Fruit fly (Drosophila melanogaster) whole organism, prepupa: ENCODE results near the gene CG14907.

Source experiments
- Blimp-1 ChIP-seq: fragments of 200-800 bp; sonication (Bioruptor generic); optimal IDR thresholded peaks from 3 replicates; lab custom pipeline; 2017; ENCODE audit warnings: missing biosample characterization, missing genetic modification characterization, mild to moderate bottlenecking, moderate library complexity, missing genetic modification reagents
- CG10631 ChIP-seq: fragments of 200-800 bp; sonication (Bioruptor generic); optimal IDR thresholded peaks from 2 replicates; lab custom pipeline; 2016; ENCODE audit warnings: missing biosample characterization, missing genetic modification characterization
- CG11902 ChIP-seq: fragments of 200-800 bp; sonication (Bioruptor generic); optimal IDR thresholded peaks from 3 replicates; lab custom pipeline; 2016; ENCODE audit warnings: missing biosample characterization, missing genetic modification characterization
- CG1621 ChIP-seq: fragments of 200-800 bp; sonication (Bioruptor generic); optimal IDR thresholded peaks from 3 replicates; lab custom pipeline; 2018; ENCODE audit warnings: missing biosample characterization, mild to moderate bottlenecking, missing genetic modification characterization
- CG16779 ChIP-seq: fragments of 200-800 bp; sonication (Bioruptor generic); optimal IDR thresholded peaks from 3 replicates; lab custom pipeline; 2017; ENCODE audit warnings: missing biosample characterization, mild to moderate bottlenecking, missing genetic modification characterization
- CG3032 ChIP-seq: fragments of 200-800 bp; optimal IDR thresholded peaks from 2 replicates; lab custom pipeline; 2019; ENCODE audit warnings: missing biosample characterization, mild to moderate bottlenecking, missing genetic modification characterization, moderate library complexity
- CG31627 ChIP-seq: fragments of 200-800 bp; sonication (Bioruptor generic); optimal IDR thresholded peaks from 3 replicates; lab custom pipeline; 2016; ENCODE audit warnings: missing biosample characterization, missing genetic modification characterization
- CG32006 ChIP-seq: fragments of 200-800 bp; sonication (Bioruptor generic); optimal IDR thresholded peaks from 3 replicates; lab custom pipeline; 2017; ENCODE audit warnings: missing biosample characterization, mild to moderate bottlenecking, missing genetic modification characterization
- CG34406 ChIP-seq: fragments of 200-800 bp; sonication (Bioruptor generic); optimal IDR thresholded peaks from 3 replicates; lab custom pipeline; 2016; ENCODE audit warnings: missing biosample characterization, missing genetic modification characterization
- CG4318 ChIP-seq: fragments of 200-800 bp; sonication (Bioruptor generic); optimal IDR thresholded peaks from 3 replicates; lab custom pipeline; 2017; ENCODE audit warnings: missing biosample characterization, mild to moderate bottlenecking, missing genetic modification characterization
- CG6163 ChIP-seq: fragments of 200-800 bp; sonication (Bioruptor generic); IDR thresholded peaks from 3 replicates; pipeline ENCODE4 v1.3.6; 2022; ENCODE audit warnings: missing biosample characterization, missing genetic modification characterization
- CG6276 ChIP-seq: fragments of 200-800 bp; sonication (Bioruptor generic); optimal IDR thresholded peaks from 2 replicates; lab custom pipeline; 2017; ENCODE audit warnings: missing biosample characterization, mild to moderate bottlenecking, missing genetic modification characterization
- CG6792 ChIP-seq: fragments of 200-800 bp; sonication (Bioruptor generic); optimal IDR thresholded peaks from 3 replicates; lab custom pipeline; 2016; ENCODE audit warnings: missing biosample characterization, missing genetic modification characterization
- CG7368 ChIP-seq: fragments of 200-800 bp; sonication (Bioruptor generic); optimal IDR thresholded peaks from 3 replicates; lab custom pipeline; 2016; ENCODE audit warnings: missing biosample characterization, missing genetic modification characterization
- CG8119 ChIP-seq: fragments of 200-800 bp; sonication (Bioruptor generic); IDR thresholded peaks from 3 replicates; pipeline ENCODE4 v1.3.6; 2022; ENCODE audit warnings: missing biosample characterization, missing genetic modification characterization
- CG8319 ChIP-seq: fragments of 200-800 bp; sonication (Bioruptor generic); optimal IDR thresholded peaks from 3 replicates; lab custom pipeline; 2016; ENCODE audit warnings: missing biosample characterization, missing genetic modification characterization
- Eip93F ChIP-seq: fragments of 200-800 bp; sonication (Bioruptor generic); optimal IDR thresholded peaks from 2 replicates; lab custom pipeline; 2016; ENCODE audit warnings: missing biosample characterization, mild to moderate bottlenecking, missing genetic modification characterization
- Ets21C ChIP-seq: fragments of 200-800 bp; sonication (Bioruptor generic); optimal IDR thresholded peaks from 3 replicates; lab custom pipeline; 2016; ENCODE audit warnings: missing biosample characterization, missing genetic modification characterization
- Ets96B ChIP-seq: fragments of 200-800 bp; optimal IDR thresholded peaks from 2 replicates; lab custom pipeline; 2019; ENCODE audit warnings: missing biosample characterization, mild to moderate bottlenecking, missing genetic modification characterization, moderate library complexity
- Gug ChIP-seq: fragments of 200-800 bp; sonication (Bioruptor generic); IDR thresholded peaks from 2 replicates; pipeline ENCODE4 v1.3.6; 2022; ENCODE audit warnings: missing biosample characterization, missing genetic modification characterization
- Hr4 ChIP-seq: fragments of 200-800 bp; sonication (Bioruptor generic); optimal IDR thresholded peaks from 3 replicates; lab custom pipeline; 2016; ENCODE audit warnings: missing biosample characterization, missing genetic modification characterization
- Met ChIP-seq: fragments of 200-800 bp; sonication (Bioruptor generic); optimal IDR thresholded peaks from 3 replicates; lab custom pipeline; 2016; ENCODE audit warnings: missing biosample characterization, missing genetic modification characterization
- OdsH ChIP-seq: fragments of 200-800 bp; sonication (Bioruptor generic); optimal IDR thresholded peaks from 3 replicates; lab custom pipeline; 2016; ENCODE audit warnings: missing biosample characterization, missing genetic modification characterization
- Sox14 ChIP-seq: fragments of 200-800 bp; sonication (Bioruptor generic); optimal IDR thresholded peaks from 3 replicates; lab custom pipeline; 2016; ENCODE audit warnings: missing biosample characterization, missing genetic modification characterization
- Sox15 ChIP-seq: fragments of 200-800 bp; sonication (Bioruptor generic); optimal IDR thresholded peaks from 3 replicates; lab custom pipeline; 2016; ENCODE audit warnings: missing biosample characterization, missing genetic modification characterization
- cyc ChIP-seq: fragments of 200-800 bp; sonication (Bioruptor generic); optimal IDR thresholded peaks from 3 replicates; lab custom pipeline; 2016; ENCODE audit warnings: missing biosample characterization, missing genetic modification characterization
- dsx ChIP-seq: fragments of 200-800 bp; optimal IDR thresholded peaks from 3 replicates; lab custom pipeline; 2019; ENCODE audit warnings: missing biosample characterization, mild to moderate bottlenecking, missing genetic modification characterization, moderate library complexity; ENCODE audit not compliant: poor library complexity, severe bottlenecking
- eg ChIP-seq: fragments of 200-800 bp; sonication (Bioruptor generic); IDR thresholded peaks from 3 replicates; pipeline ENCODE4 v1.3.6; 2022; ENCODE audit warnings: missing biosample characterization, missing genetic modification characterization
- esn ChIP-seq: fragments of 200-800 bp; sonication (Bioruptor generic); optimal IDR thresholded peaks from 2 replicates; lab custom pipeline; 2016; ENCODE audit warnings: missing biosample characterization, mild to moderate bottlenecking, missing genetic modification characterization, moderate library complexity
- fd59A ChIP-seq: fragments of 200-800 bp; sonication (Bioruptor generic); optimal IDR thresholded peaks from 2 replicates; lab custom pipeline; 2017; ENCODE audit warnings: missing biosample characterization, mild to moderate bottlenecking, missing genetic modification characterization, missing genetic modification reagents
- fkh ChIP-seq: fragments of 200-800 bp; sonication (Bioruptor generic); optimal IDR thresholded peaks from 3 replicates; lab custom pipeline; 2017; ENCODE audit warnings: missing biosample characterization, mild to moderate bottlenecking, missing genetic modification characterization, moderate library complexity
- lz ChIP-seq: fragments of 200-800 bp; sonication (Bioruptor generic); optimal IDR thresholded peaks from 3 replicates; lab custom pipeline; 2016; ENCODE audit warnings: missing biosample characterization, missing genetic modification characterization
- net ChIP-seq: fragments of 200-800 bp; sonication (Bioruptor generic); optimal IDR thresholded peaks from 3 replicates; lab custom pipeline; 2016; ENCODE audit warnings: missing biosample characterization, missing genetic modification characterization
- salr ChIP-seq, 2 experiments: fragments of 200-800 bp; sonication (Bioruptor generic); optimal IDR thresholded peaks; 3 replicates each; lab custom pipeline; 2016 to 2018; ENCODE audit warnings: missing biosample characterization in 2 of 2, missing genetic modification characterization in 2 of 2, mild to moderate bottlenecking in 1 of 2
- svp ChIP-seq: fragments of 200-800 bp; sonication (Bioruptor generic); peaks from one replicate; lab custom pipeline; 2016; ENCODE audit warnings: missing biosample characterization, missing genetic modification characterization
- topi ChIP-seq: fragments of 200-800 bp; sonication (Bioruptor generic); optimal IDR thresholded peaks from 3 replicates; lab custom pipeline; 2016; ENCODE audit warnings: missing biosample characterization, missing genetic modification characterization
- vri ChIP-seq: fragments of 200-800 bp; sonication (Bioruptor generic); optimal IDR thresholded peaks from 3 replicates; lab custom pipeline; 2016; ENCODE audit warnings: missing biosample characterization, mild to moderate bottlenecking, missing genetic modification characterization

Gene CG14907

DNA sequence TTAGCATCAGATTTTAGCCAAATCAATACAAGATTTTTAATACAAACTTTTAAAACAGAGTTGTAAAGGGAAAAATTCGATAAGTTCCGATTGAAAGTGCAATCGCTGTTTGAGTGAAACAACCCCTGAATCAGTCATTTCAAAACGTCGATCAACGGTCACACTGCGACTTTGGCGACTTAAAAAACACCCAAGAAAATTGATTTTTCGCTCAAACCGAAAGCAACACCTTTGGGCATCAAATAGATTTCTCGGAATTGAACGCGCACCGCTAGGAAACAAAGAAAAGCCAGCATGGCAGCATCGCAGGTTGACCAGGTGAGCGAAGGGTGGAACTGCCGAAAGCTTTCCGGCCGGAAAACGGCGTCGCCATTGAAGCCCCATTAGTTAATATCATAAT is 8.5 kb downstream of the CG14907 start, which contains the start of gene Arl6IP1:
Arl6IP1 (plus strand) TSS at position 15 of the 400 bp plus-strand sequence.
- TF ChIP-seq CG16779 (tag; lab: Kevin White, UChicago): no peak
- TF ChIP-seq lz (GFP tag; lab: Kevin White, UChicago): no peak
- no peak for TF ChIP-seq Eip93F
- no peak for TF ChIP-seq Gug (GFP tag; lab: Robert Waterston, UW)
- no peak for TF ChIP-seq OdsH
- TF ChIP-seq CG6792 (GFP tag; lab: Kevin White, UChicago): no peak
- TF ChIP-seq net: no peak
- TF ChIP-seq CG4318 (GFP tag; lab: Kevin White, UChicago): no peak
- TF ChIP-seq Ets21C (GFP tag; lab: Kevin White, UChicago): no peak
- no peak for TF ChIP-seq Met
- TF ChIP-seq topi: no peak
- no peak for TF ChIP-seq CG8319 (GFP tag; lab: Kevin White, UChicago)
- no peak for TF ChIP-seq Ets96B (tag; lab: Kevin White, UChicago)
- no peak for TF ChIP-seq dsx (GFP tag; lab: Kevin White, UChicago)
- TF ChIP-seq Sox14: no peak
- no peak for TF ChIP-seq CG6276 (GFP tag; lab: Kevin White, UChicago)
- no peak for TF ChIP-seq esn (GFP tag; lab: Kevin White, UChicago)
- TF ChIP-seq CG8119 (GFP tag; lab: Robert Waterston, UW): no peak
- TF ChIP-seq fkh (GFP tag; lab: Kevin White, UChicago): no peak

DNA sequence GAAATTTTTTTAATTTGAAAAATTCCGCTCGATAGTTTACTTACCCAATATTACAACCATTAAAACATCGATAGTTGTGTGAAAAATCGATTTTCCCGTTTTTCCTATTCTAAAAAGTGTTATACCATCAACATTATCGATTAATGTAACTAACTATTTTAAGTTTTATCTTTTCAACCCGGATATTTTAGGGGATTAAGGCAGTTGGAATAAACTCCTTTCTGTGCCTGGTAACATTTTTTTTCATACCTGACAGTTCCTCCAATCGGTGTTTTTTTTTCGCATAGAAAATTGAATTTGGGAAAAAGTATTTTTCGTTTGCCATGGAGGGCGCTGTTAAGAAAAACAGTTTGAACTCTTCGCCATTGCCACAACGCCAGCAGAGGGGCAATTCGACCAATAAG is 12.1 kb downstream of the CG14907 start, which contains the start of gene nonA-l:
nonA-l (plus strand) TSS at position 201 of the 404 bp plus-strand sequence.
- TF ChIP-seq CG4318 (GFP tag; lab: Kevin White, UChicago) (no peak), eg (no peak), CG34406 (GFP tag; lab: Kevin White, UChicago) (no peak), CG3032 (tag; lab: Kevin White, UChicago) (no peak), CG7368 (no peak), CG11902 (no peak), Ets96B (tag; lab: Kevin White, UChicago) (no peak), vri (GFP tag; lab: Kevin White, UChicago) (no peak), CG8119 (GFP tag; lab: Robert Waterston, UW) (no peak), fd59A (GFP tag; lab: Kevin White, UChicago) (no peak), Blimp-1 (no peak), CG1621 (tag; lab: Kevin White, UChicago) (no peak), Eip93F (no peak), svp (GFP tag; lab: Kevin White, UChicago) (no peak), Hr4 (GFP tag; lab: Kevin White, UChicago) (no peak), salr (GFP tag; optimal IDR thresholded peaks at IDR 0.05; lab: Kevin White, UChicago) (no peak)

dm6 chr3R:16632698-16633097 is 19.4 kb downstream of the CG14907 start:
- TF ChIP-seq CG32006: no peak
- TF ChIP-seq dsx (GFP tag; lab: Kevin White, UChicago): no peak
- TF ChIP-seq CG3032 (tag; lab: Kevin White, UChicago): no peak
- TF ChIP-seq CG31627: no peak
- TF ChIP-seq fd59A (GFP tag; lab: Kevin White, UChicago): no peak
- TF ChIP-seq CG8119 (GFP tag; lab: Robert Waterston, UW): no peak
- no peak for TF ChIP-seq esn (GFP tag; lab: Kevin White, UChicago)
- no peak for TF ChIP-seq Ets21C (GFP tag; lab: Kevin White, UChicago)
- TF ChIP-seq CG6163: no peak
- no peak for TF ChIP-seq CG6792 (GFP tag; lab: Kevin White, UChicago)

DNA sequence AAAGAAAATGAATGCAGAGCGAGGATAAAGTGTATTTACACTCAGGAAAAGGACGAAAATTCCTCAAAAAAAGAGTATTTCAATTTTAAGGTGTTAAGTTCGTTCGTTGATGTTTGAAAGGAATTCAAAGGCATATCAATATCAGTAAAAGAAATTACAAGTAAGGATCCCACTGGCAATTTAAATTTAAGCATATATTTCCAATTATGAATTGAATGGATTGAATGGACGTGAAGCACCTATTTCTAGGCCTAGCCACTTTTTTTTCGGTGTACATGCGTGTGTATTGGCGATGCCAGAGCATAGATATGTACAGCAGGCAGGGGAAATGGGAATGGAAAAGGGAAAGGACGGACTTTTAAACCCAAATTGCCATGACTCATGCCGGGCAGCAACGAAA is 21.6 kb downstream of the CG14907 start:
- TF ChIP-seq Eip93F (no peak), CG10631 (GFP tag; lab: Kevin White, UChicago) (no peak), cyc (GFP tag; lab: Kevin White, UChicago) (no peak), CG1621 (tag; lab: Kevin White, UChicago) (no peak), Sox15 (GFP tag; lab: Kevin White, UChicago) (no peak), Blimp-1 (no peak)
